Fruit fly (Drosophila melanogaster): ENCODE measurements around the gene CG33286.

- TF ChIP-seq CG8478 (optimal IDR thresholded peaks at IDR 0.05) (no peak), CTCF (optimal IDR thresholded peaks at IDR 0.05) (no peak)
Observed at dm6 chr3L:21008255-21008815, 33.8 kb upstream of the CG33286 start.
